In genomic region chr2L:3631262-3632046, dm6 we compare ENCODE assay signal across 5 fruit fly cellular contexts.
TF ChIP-seq lines count a peak whose summit lies in the region.

No protein-coding gene starts in this region.

- TF ChIP-seq CTCF in whole organism, embryonic (GFP tag; optimal IDR thresholded peaks at IDR 0.05; lab: Kevin White, UChicago) = no peak

TF ChIP-seq in whole organism, 6 proteins besides CTCF, POLR2A, EP300 and RAD21:
- TF ChIP-seq Dll (optimal IDR thresholded peaks at IDR 0.05; lab: Kevin White, UChicago) (no peak), EcR (GFP tag; optimal IDR thresholded peaks at IDR 0.05; lab: Kevin White, UChicago) (peak; percentile 22 to 50), usp (GFP tag; optimal IDR thresholded peaks at IDR 0.05; lab: Kevin White, UChicago) (no peak), pan (optimal IDR thresholded peaks at IDR 0.05; lab: Kevin White, UChicago) (no peak), psq (optimal IDR thresholded peaks at IDR 0.05; lab: Kevin White, UChicago) (no peak)
TF ChIP-seq in whole organism: peak in this region for 1.

TF ChIP-seq in whole organism, embryonic, 481 proteins besides CTCF, POLR2A, EP300 and RAD21:
- peak; percentile 53 for TF ChIP-seq CG4360 (GFP tag; IDR thresholded peaks at IDR 0.05; lab: Robert Waterston, UW)
- TF ChIP-seq CG11723 (GFP tag; optimal IDR thresholded peaks at IDR 0.05; lab: Kevin White, UChicago) = no peak
- TF ChIP-seq CG13123 (GFP tag; optimal IDR thresholded peaks at IDR 0.05; lab: Kevin White, UChicago) = no peak
- TF ChIP-seq Blimp-1 (GFP tag; optimal IDR thresholded peaks at IDR 0.05; lab: Kevin White, UChicago) = peak; percentile 54
- TF ChIP-seq twi (tag; optimal IDR thresholded peaks at IDR 0.05; lab: Kevin White, UChicago) = peak; percentile 84
- no peak for TF ChIP-seq CG9817 (tag; optimal IDR thresholded peaks at IDR 0.05; lab: Kevin White, UChicago)
- TF ChIP-seq Pdp1 (GFP tag; optimal IDR thresholded peaks at IDR 0.05; lab: Kevin White, UChicago) = peak in 1 of 2 experiments; percentile 68
- no peak for TF ChIP-seq MESR4 (GFP tag; optimal IDR thresholded peaks at IDR 0.05; lab: Kevin White, UChicago)
- TF ChIP-seq seq (GFP tag; IDR thresholded peaks at IDR 0.05; lab: Robert Waterston, UW) = no peak

TF ChIP-seq in whole organism, prepupa, 60 proteins besides CTCF, POLR2A, EP300 and RAD21:
- peak; percentile 91 for TF ChIP-seq Blimp-1 (GFP tag; optimal IDR thresholded peaks at IDR 0.05; lab: Kevin White, UChicago)
- TF ChIP-seq salr (GFP tag; optimal IDR thresholded peaks at IDR 0.05; lab: Kevin White, UChicago) = no peak

TF ChIP-seq in whole organism, pupa, 21 proteins besides CTCF, POLR2A, EP300 and RAD21:
- TF ChIP-seq CG15710 (tag; optimal IDR thresholded peaks at IDR 0.05; lab: Kevin White, UChicago) (no peak), CG34367 (tag; optimal IDR thresholded peaks at IDR 0.05; lab: Kevin White, UChicago) (no peak), EcR (GFP tag; optimal IDR thresholded peaks at IDR 0.05; lab: Kevin White, UChicago) (peak; percentile 70), Snoo (tag; optimal IDR thresholded peaks at IDR 0.05; lab: Kevin White, UChicago) (no peak), CG12605 (GFP tag; IDR thresholded peaks at IDR 0.05; lab: Robert Waterston, UW) (no peak)

TF ChIP-seq in whole organism, wandering third instar larva, 38 proteins besides CTCF, POLR2A, EP300 and RAD21:
- TF ChIP-seq br (GFP tag; optimal IDR thresholded peaks at IDR 0.05; lab: Kevin White, UChicago) (no peak), N (GFP tag; optimal IDR thresholded peaks at IDR 0.05; lab: Kevin White, UChicago) (no peak), Hr78 (GFP tag; optimal IDR thresholded peaks at IDR 0.05; lab: Kevin White, UChicago) (no peak), dsf (GFP tag; optimal IDR thresholded peaks at IDR 0.05; lab: Kevin White, UChicago; ENCODE audit: borderline replicate concordance) (no peak), Vsx2 (GFP tag; optimal IDR thresholded peaks at IDR 0.05; lab: Kevin White, UChicago; ENCODE audit: partially characterized antibody) (peak; percentile 10), Hnf4 (GFP tag; optimal IDR thresholded peaks at IDR 0.05; lab: Kevin White, UChicago) (no peak), fru (GFP tag; optimal IDR thresholded peaks at IDR 0.05; lab: Kevin White, UChicago) (peak; percentile 63), Jra (GFP tag; optimal IDR thresholded peaks at IDR 0.05; lab: Kevin White, UChicago) (no peak)
